Worm (Caenorhabditis elegans): ENCODE measurements around the gene T06A10.107.
A peak's percentile ranks its signal among the peaks of the same experiment; 100 is the strongest.

The T06A10.107 gene

ce11 chrIV:16865487-16865886, 1.8 kb upstream of the T06A10.107 start, which contains the start of gene gtsf-1 (continued):
- peak; percentile 91 for TF ChIP-seq attf-6 (GFP tag; IDR thresholded peaks at IDR 0.05)
- TF ChIP-seq lin-40 (tag; optimal IDR thresholded peaks at IDR 0.05): peak; percentile 66
- peak; percentile 19 for TF ChIP-seq hrde-1 (tag; optimal IDR thresholded peaks at IDR 0.05; ENCODE audit: borderline replicate concordance)
- TF ChIP-seq nhr-27 (tag; optimal IDR thresholded peaks at IDR 0.05): no peak
- no peak for TF ChIP-seq F57A8.1 (GFP tag; optimal IDR thresholded peaks at IDR 0.05)
- TF ChIP-seq F23B12.7 (tag; optimal IDR thresholded peaks at IDR 0.05; ENCODE audit: insufficient read depth): peak; percentile 52
- peak; percentile 62 for TF ChIP-seq ceh-27 (GFP tag; optimal IDR thresholded peaks at IDR 0.05)
- no peak for TF ChIP-seq ztf-25 (GFP tag; IDR thresholded peaks at IDR 0.05)
- no peak for TF ChIP-seq sea-2 (GFP tag; IDR thresholded peaks at IDR 0.05)
- no peak for TF ChIP-seq ceh-40 (GFP tag; IDR thresholded peaks at IDR 0.05)
- no peak for TF ChIP-seq nfya-1 (tag; optimal IDR thresholded peaks at IDR 0.05; ENCODE audit: borderline replicate concordance, insufficient read depth)
- TF ChIP-seq sptf-2 (GFP tag; optimal IDR thresholded peaks at IDR 0.05): no peak
- TF ChIP-seq hmg-1.2 (GFP tag; IDR thresholded peaks at IDR 0.05): peak; percentile 67
- peak; percentile 27 for TF ChIP-seq efl-1 (GFP tag; optimal IDR thresholded peaks at IDR 0.05)
- peak; percentile 65; the same call in 1 of the 2 replicates for TF ChIP-seq Y95B8A.8 (GFP tag; IDR thresholded peaks at IDR 0.05)
- TF ChIP-seq F37B4.10 (GFP tag; IDR thresholded peaks at IDR 0.05): no peak
- peak; percentile 87 for TF ChIP-seq attf-5 (GFP tag; optimal IDR thresholded peaks at IDR 0.05)
- peak; percentile 83 for TF ChIP-seq nfyb-1 (GFP tag; IDR thresholded peaks at IDR 0.05)
- peak; percentile 87 for TF ChIP-seq B0336.3 (GFP tag; IDR thresholded peaks at IDR 0.05)
- TF ChIP-seq F33H1.4 (GFP tag; IDR thresholded peaks at IDR 0.05): peak; percentile 34; the same call in 1 of the 2 replicates
- no peak for TF ChIP-seq egl-18 (GFP tag; IDR thresholded peaks at IDR 0.05)
- TF ChIP-seq let-607 (tag; optimal IDR thresholded peaks at IDR 0.05): peak in 1 of 2 experiments; percentile 16
- no peak for TF ChIP-seq lag-1 (GFP tag; IDR thresholded peaks at IDR 0.05)
- no peak for TF ChIP-seq gei-17 (GFP tag; optimal IDR thresholded peaks at IDR 0.05)
- TF ChIP-seq C17E4.6 (GFP tag; IDR thresholded peaks at IDR 0.05): peak; percentile 66; the same call in 1 of the 2 replicates
- peak; percentile 66 for TF ChIP-seq him-1 (tag; optimal IDR thresholded peaks at IDR 0.05)
- TF ChIP-seq lsl-1 (GFP tag; optimal IDR thresholded peaks at IDR 0.05): peak; percentile 21
- no peak for TF ChIP-seq Y53F4B.3 (GFP tag; IDR thresholded peaks at IDR 0.05)
- peak; percentile 80 for TF ChIP-seq F49E8.2 (tag; optimal IDR thresholded peaks at IDR 0.05; ENCODE audit: insufficient read depth)
- TF ChIP-seq K12H6.12 (tag; optimal IDR thresholded peaks at IDR 0.05): no peak
- no peak for TF ChIP-seq ZK185.1 (tag; optimal IDR thresholded peaks at IDR 0.05; ENCODE audit: poor library complexity, severe bottlenecking)
- TF ChIP-seq ama-1 (optimal IDR thresholded peaks at IDR 0.05): no peak
- peak in 1 of 2 experiments; percentile 34 for TF ChIP-seq ama-1 (GFP tag; optimal IDR thresholded peaks at IDR 0.05)
- TF ChIP-seq Y56A3A.18 (GFP tag; IDR thresholded peaks at IDR 0.05): no peak
- TF ChIP-seq let-526 (GFP tag; IDR thresholded peaks at IDR 0.05): 0 out of 2 replicates have a peak, but pooled peaks have one; percentile 44
- no peak for TF ChIP-seq cebp-2 (GFP tag; IDR thresholded peaks at IDR 0.05)
- TF ChIP-seq K11D2.4 (GFP tag; IDR thresholded peaks at IDR 0.05): peak; percentile 47; the same call in 1 of the 2 replicates
- TF ChIP-seq chd-7 (tag; optimal IDR thresholded peaks at IDR 0.05): peak; percentile 14
- TF ChIP-seq attf-3 (GFP tag; conservative IDR thresholded peaks at IDR 0.05): 0 out of 2 replicates have a peak, but pooled peaks have one; percentile 32
- peak; percentile 80 for TF ChIP-seq ceh-100 (GFP tag; IDR thresholded peaks at IDR 0.05)
- TF ChIP-seq nhr-179 (tag; optimal IDR thresholded peaks at IDR 0.05): no peak
- TF ChIP-seq tlf-1 (GFP tag; optimal IDR thresholded peaks at IDR 0.05): peak; percentile 51
- no peak for TF ChIP-seq F22D6.2 (tag; optimal IDR thresholded peaks at IDR 0.05)
- peak; percentile 64; the same call in 1 of the 2 replicates for TF ChIP-seq D2030.7 (GFP tag; IDR thresholded peaks at IDR 0.05)
- no peak for TF ChIP-seq hlh-12 (tag; optimal IDR thresholded peaks at IDR 0.05)
- no peak for TF ChIP-seq tbx-9 (tag; optimal IDR thresholded peaks at IDR 0.05; ENCODE audit: borderline replicate concordance)
- no peak for TF ChIP-seq bed-2 (GFP tag; IDR thresholded peaks at IDR 0.05)
- TF ChIP-seq madf-3 (GFP tag; IDR thresholded peaks at IDR 0.05): peak; percentile 98
